Worm (Caenorhabditis elegans) whole organism, L2 larva: ENCODE measurements around the gene W07A12.4.

Experiments
- C34F6.9 ChIP-seq: fragments of 150-350 bp; optimal IDR thresholded peaks from 2 replicates; lab custom pipeline; 2014; ENCODE audit warnings: missing biosample characterization, missing genetic modification characterization
- Y55F3AM.14 ChIP-seq: fragments of 200-800 bp; sonication (Bioruptor generic); optimal IDR thresholded peaks from 2 replicates; lab custom pipeline; 2018; ENCODE audit warnings: mild to moderate bottlenecking, missing genetic modification characterization, missing compliant biosample characterization
- ZK546.5 ChIP-seq: sonication (generic microtip); optimal IDR thresholded peaks from 2 replicates; lab custom pipeline; 2017; ENCODE audit warnings: missing biosample characterization, missing genetic modification characterization
- alr-1 ChIP-seq: fragments of 150-350 bp; optimal IDR thresholded peaks from 2 replicates; lab custom pipeline; 2014; ENCODE audit warnings: missing biosample characterization, missing genetic modification characterization
- aly-2 ChIP-seq: fragments of 150-350 bp; optimal IDR thresholded peaks from 2 replicates; lab custom pipeline; 2014; ENCODE audit warnings: missing biosample characterization, missing genetic modification characterization
- blmp-1 ChIP-seq: sonication (generic microtip); optimal IDR thresholded peaks from 2 replicates; lab custom pipeline; 2017; ENCODE audit warnings: missing genetic modification characterization, mild to moderate bottlenecking, missing compliant biosample characterization, antibody characterized with exemption, moderate library complexity; ENCODE audit not compliant: insufficient read depth
- ceh-16 ChIP-seq: fragments of 150-350 bp; optimal IDR thresholded peaks from 2 replicates; lab custom pipeline; 2014; ENCODE audit warnings: missing biosample characterization, missing genetic modification characterization
- ceh-82 ChIP-seq: fragments of 150-350 bp; optimal IDR thresholded peaks from 2 replicates; lab custom pipeline; 2014; ENCODE audit warnings: missing biosample characterization, missing genetic modification characterization
- crh-2 ChIP-seq: sonication (generic microtip); optimal IDR thresholded peaks from 2 replicates; lab custom pipeline; 2017; ENCODE audit warnings: missing biosample characterization, missing genetic modification characterization
- egl-27 ChIP-seq: sonication (generic microtip); optimal IDR thresholded peaks from 3 replicates; lab custom pipeline; 2017; ENCODE audit warnings: missing biosample characterization, missing genetic modification reagents, missing genetic modification characterization
- elt-1 ChIP-seq: fragments of 150-350 bp; optimal IDR thresholded peaks from 2 replicates; lab custom pipeline; 2014; ENCODE audit warnings: missing biosample characterization, missing genetic modification characterization
- elt-3 ChIP-seq: sonication (generic microtip); optimal IDR thresholded peaks from 2 replicates; lab custom pipeline; 2017; ENCODE audit warnings: missing biosample characterization, missing genetic modification characterization
- fos-1 ChIP-seq: fragments of 150-350 bp; optimal IDR thresholded peaks from 2 replicates; lab custom pipeline; 2014; ENCODE audit warnings: missing biosample characterization, missing genetic modification characterization
- gmeb-1 ChIP-seq: fragments of 150-350 bp; optimal IDR thresholded peaks from 2 replicates; lab custom pipeline; 2014; ENCODE audit warnings: missing biosample characterization, missing genetic modification characterization
- lin-11 ChIP-seq: fragments of 150-350 bp; sonication (generic microtip); optimal IDR thresholded peaks from 2 replicates; lab custom pipeline; 2014; ENCODE audit warnings: missing biosample characterization, missing genetic modification characterization, inconsistent platforms, mixed read lengths
- lin-13 ChIP-seq: fragments of 150-350 bp; optimal IDR thresholded peaks from 2 replicates; lab custom pipeline; 2014; ENCODE audit warnings: missing biosample characterization, missing genetic modification reagents, missing genetic modification characterization
- lin-39 ChIP-seq: fragments of 150-350 bp; optimal IDR thresholded peaks from 2 replicates; lab custom pipeline; 2014; ENCODE audit warnings: missing biosample characterization, missing genetic modification reagents, missing genetic modification characterization
- lsy-2 ChIP-seq, 2 experiments: fragments of 150-350 bp in 1 of 2; sonication (generic microtip) in 1 of 2; optimal IDR thresholded peaks; 2 replicates each; lab custom pipeline; 2014 to 2017; ENCODE audit warnings: missing biosample characterization in 2 of 2, missing genetic modification characterization in 2 of 2
- mbf-1 ChIP-seq: sonication (generic microtip); optimal IDR thresholded peaks from 2 replicates; lab custom pipeline; 2017; ENCODE audit warnings: missing biosample characterization, missing genetic modification characterization
- mdl-1 ChIP-seq, 2 experiments: fragments of 150-350 bp in 1 of 2; sonication (generic microtip) in 1 of 2; optimal IDR thresholded peaks; 2 replicates each; lab custom pipeline; 2017; ENCODE audit warnings: missing biosample characterization in 2 of 2, missing genetic modification characterization in 2 of 2
- nhr-10 ChIP-seq: sonication (generic microtip); optimal IDR thresholded peaks from 2 replicates; lab custom pipeline; 2017; ENCODE audit warnings: missing biosample characterization, missing genetic modification characterization
- nhr-12 ChIP-seq: fragments of 150-350 bp; optimal IDR thresholded peaks from 2 replicates; lab custom pipeline; 2014; ENCODE audit warnings: missing biosample characterization, missing genetic modification characterization
- nhr-129 ChIP-seq: fragments of 150-350 bp; optimal IDR thresholded peaks from 2 replicates; lab custom pipeline; 2014; ENCODE audit warnings: missing biosample characterization, missing genetic modification characterization
- nhr-21 ChIP-seq: fragments of 150-350 bp; optimal IDR thresholded peaks from 2 replicates; lab custom pipeline; 2014; ENCODE audit warnings: missing biosample characterization, missing genetic modification characterization
- nhr-23 ChIP-seq: fragments of 150-350 bp; optimal IDR thresholded peaks from 2 replicates; lab custom pipeline; 2014; ENCODE audit warnings: missing biosample characterization, missing genetic modification reagents, missing genetic modification characterization
- nhr-6 ChIP-seq: fragments of 150-350 bp; optimal IDR thresholded peaks from 2 replicates; lab custom pipeline; 2014; ENCODE audit warnings: missing biosample characterization, missing genetic modification characterization
- nhr-77 ChIP-seq: fragments of 150-350 bp; optimal IDR thresholded peaks from 2 replicates; lab custom pipeline; 2014; ENCODE audit warnings: missing biosample characterization, missing genetic modification characterization
- peb-1 ChIP-seq: fragments of 150-350 bp; optimal IDR thresholded peaks from 2 replicates; lab custom pipeline; 2014; ENCODE audit warnings: missing biosample characterization, missing genetic modification characterization
- sem-4 ChIP-seq: fragments of 150-350 bp; optimal IDR thresholded peaks from 2 replicates; lab custom pipeline; 2014; ENCODE audit warnings: missing biosample characterization, missing genetic modification reagents, missing genetic modification characterization
- skn-1 ChIP-seq: sonication (generic microtip); optimal IDR thresholded peaks from 2 replicates; lab custom pipeline; 2017; ENCODE audit warnings: missing biosample characterization, missing genetic modification characterization
- sma-3 ChIP-seq: sonication (generic microtip); optimal IDR thresholded peaks from 2 replicates; lab custom pipeline; 2016; ENCODE audit warnings: missing genetic modification reagents, missing genetic modification characterization, missing compliant biosample characterization
- sma-9 ChIP-seq, 2 experiments: fragments of 150-350 bp in 1 of 2; sonication (generic microtip) in 1 of 2; optimal IDR thresholded peaks; 2 replicates each; lab custom pipeline; 2014 to 2016; ENCODE audit warnings: missing genetic modification characterization in 2 of 2, mild to moderate bottlenecking in 1 of 2, missing biosample characterization in 1 of 2, missing compliant biosample characterization in 1 of 2, missing genetic modification reagents in 1 of 2, moderate library complexity in 1 of 2
- snpc-4 ChIP-seq: fragments of 150-350 bp; optimal IDR thresholded peaks from 2 replicates; lab custom pipeline; 2014; ENCODE audit warnings: missing biosample characterization, missing genetic modification characterization
- unc-39 ChIP-seq: fragments of 150-350 bp; optimal IDR thresholded peaks from 2 replicates; lab custom pipeline; 2014; ENCODE audit warnings: missing biosample characterization, missing genetic modification characterization
- unc-62 ChIP-seq: fragments of 150-350 bp; optimal IDR thresholded peaks from 2 replicates; lab custom pipeline; 2014; ENCODE audit warnings: missing biosample characterization, missing genetic modification reagents, missing genetic modification characterization
- zag-1 ChIP-seq: fragments of 150-350 bp; optimal IDR thresholded peaks from 2 replicates; lab custom pipeline; 2014; ENCODE audit warnings: missing biosample characterization, missing genetic modification characterization
- ztf-1 ChIP-seq: fragments of 200-800 bp; sonication (Bioruptor generic); conservative IDR thresholded peaks from 2 replicates; pipeline ENCODE4 v1.3.6; 2022; ENCODE audit warnings: missing genetic modification characterization, missing compliant biosample characterization
- ztf-11 ChIP-seq: sonication (generic microtip); optimal IDR thresholded peaks from 2 replicates; lab custom pipeline; 2017; ENCODE audit warnings: missing biosample characterization, missing genetic modification characterization
- ztf-4 ChIP-seq: fragments of 150-350 bp; optimal IDR thresholded peaks from 2 replicates; lab custom pipeline; 2014; ENCODE audit warnings: missing biosample characterization, missing genetic modification characterization

The W07A12.4 gene

DNA sequence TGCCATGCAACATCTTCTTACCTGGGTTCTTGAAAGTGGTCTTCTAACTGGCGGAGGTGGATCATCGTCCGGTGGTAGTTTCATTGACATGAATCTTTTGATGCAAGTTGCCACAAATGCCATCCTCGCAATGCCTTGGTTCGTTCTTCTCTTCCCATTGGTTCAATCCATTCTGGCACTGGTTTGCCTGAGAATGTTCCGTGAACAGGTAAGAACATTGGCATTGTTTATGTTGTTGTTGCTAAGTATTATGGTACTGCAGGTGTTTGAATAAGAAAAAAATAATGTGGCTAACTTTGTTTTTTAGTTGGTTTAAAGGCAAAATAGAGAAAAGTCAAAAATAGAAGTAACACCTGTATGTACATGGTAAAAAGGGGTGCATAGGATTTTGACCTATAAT is 2.3 kb upstream of the W07A12.4 start:
- TF ChIP-seq lin-39 (tag; lab: Kevin White, UChicago), result no peak
- no peak for TF ChIP-seq nhr-23
- no peak for TF ChIP-seq Y55F3AM.14
- TF ChIP-seq gmeb-1 (tag; lab: Kevin White, UChicago), result no peak
- TF ChIP-seq ztf-11 (tag; lab: Kevin White, UChicago), result no peak
- no peak for TF ChIP-seq lin-13 (GFP tag; lab: Kevin White, UChicago)
- TF ChIP-seq egl-27 (tag; lab: Kevin White, UChicago), result no peak
- no peak for TF ChIP-seq crh-2 (tag; lab: Kevin White, UChicago)
- TF ChIP-seq skn-1 (tag; lab: Kevin White, UChicago), result no peak
- no peak for TF ChIP-seq sem-4
- TF ChIP-seq peb-1, result no peak
- no peak for TF ChIP-seq unc-62 (GFP tag; lab: Kevin White, UChicago)
- TF ChIP-seq aly-2 (tag; lab: Kevin White, UChicago), result no peak
- no peak for TF ChIP-seq mdl-1 (tag; optimal IDR thresholded peaks at IDR 0.05; lab: Kevin White, UChicago)

DNA sequence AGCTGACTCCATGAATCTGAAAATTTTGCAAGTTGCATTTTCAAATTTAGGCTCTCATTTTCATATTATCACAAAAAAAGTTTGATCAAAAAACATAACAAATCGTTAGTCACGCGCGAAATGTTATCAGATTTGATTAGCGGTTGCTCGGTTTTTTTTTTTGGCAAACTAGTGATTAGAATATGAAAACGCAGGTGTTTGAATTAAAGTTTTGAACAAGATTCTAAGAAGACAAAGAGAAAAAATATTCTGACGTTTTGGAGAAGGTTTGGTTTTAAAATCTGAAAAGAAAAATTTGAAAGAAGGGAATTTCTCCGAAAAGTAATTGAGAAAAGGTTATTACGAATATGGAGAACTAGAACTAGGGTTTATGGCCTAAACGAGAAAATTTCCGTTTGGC is 1.7 kb upstream of the W07A12.4 start:
- TF ChIP-seq sem-4, result no peak
- no peak for TF ChIP-seq peb-1
- no peak for TF ChIP-seq lin-11 (tag; lab: Kevin White, UChicago)
- no peak for TF ChIP-seq sma-3
- no peak for TF ChIP-seq mdl-1 (tag; optimal IDR thresholded peaks at IDR 0.05; lab: Kevin White, UChicago)
- TF ChIP-seq nhr-77, result no peak
- TF ChIP-seq nhr-21, result no peak
- no peak for TF ChIP-seq ceh-82 (tag; lab: Kevin White, UChicago)
- no peak for TF ChIP-seq ztf-1 (GFP tag; lab: Robert Waterston, UW)
- no peak for TF ChIP-seq C34F6.9 (tag; lab: Kevin White, UChicago)
- TF ChIP-seq nhr-23, result no peak
- TF ChIP-seq elt-3 (tag; lab: Kevin White, UChicago), result no peak
- TF ChIP-seq blmp-1 (tag; lab: Kevin White, UChicago), result no peak
- no peak for TF ChIP-seq alr-1 (tag; lab: Kevin White, UChicago)
- TF ChIP-seq nhr-10, result no peak
- TF ChIP-seq ceh-16 (tag; lab: Kevin White, UChicago), result no peak

DNA sequence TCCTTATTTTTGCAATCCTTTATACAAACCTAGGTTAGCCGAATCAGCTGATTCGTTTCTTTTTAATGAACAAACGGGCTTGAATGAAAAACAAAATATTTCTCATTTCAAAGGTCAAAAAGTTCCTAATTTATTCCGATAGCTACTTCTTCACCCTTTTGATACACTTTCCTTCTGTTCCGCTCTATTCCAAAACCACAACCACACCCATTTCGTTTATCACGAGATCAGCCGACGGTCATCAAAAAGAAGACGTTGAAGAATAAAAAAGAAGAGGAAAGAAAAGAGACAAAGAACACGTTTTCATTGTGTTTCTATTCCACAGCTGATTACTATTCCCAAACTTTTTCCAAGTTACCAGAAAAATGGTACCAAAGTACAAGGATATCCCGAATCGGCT is 2.0 kb downstream of the W07A12.4 start:
- TF ChIP-seq ztf-4 (no peak), nhr-21 (no peak), elt-3 (tag; lab: Kevin White, UChicago) (no peak), gmeb-1 (tag; lab: Kevin White, UChicago) (no peak), fos-1 (tag; lab: Kevin White, UChicago) (no peak), unc-39 (tag; lab: Kevin White, UChicago) (no peak)

DNA sequence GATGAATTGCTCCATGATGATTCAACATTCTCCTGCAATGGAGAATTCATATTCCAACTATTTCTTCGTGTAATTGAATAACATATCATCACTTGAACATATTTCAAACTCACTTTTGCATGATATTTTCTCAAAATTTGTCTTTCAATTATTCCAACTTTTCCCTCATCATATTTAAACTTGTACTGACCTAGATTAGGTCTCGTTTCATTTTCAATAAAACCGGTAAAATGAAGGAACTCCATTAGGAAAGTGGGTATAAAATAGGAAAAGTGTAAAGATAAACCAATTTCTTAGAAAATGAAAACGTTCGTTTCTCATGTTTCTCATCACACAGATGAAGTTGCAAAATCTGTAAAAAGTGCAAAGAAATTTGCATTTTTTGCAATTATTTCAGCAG is 6.2 kb downstream of the W07A12.4 start, which contains the start of gene col-78:
Gene col-78 (plus strand): TSS at position 301 of the 400 bp plus-strand sequence.
- no peak for TF ChIP-seq nhr-12 (tag; lab: Kevin White, UChicago)
- no peak for TF ChIP-seq elt-1 (tag; lab: Kevin White, UChicago)
- TF ChIP-seq nhr-6 (tag; lab: Kevin White, UChicago), result no peak
- no peak for TF ChIP-seq lsy-2 (tag; optimal IDR thresholded peaks at IDR 0.05; lab: Kevin White, UChicago)
- no peak for TF ChIP-seq zag-1 (tag; lab: Kevin White, UChicago)
- no peak for TF ChIP-seq nhr-129 (tag; lab: Kevin White, UChicago)

DNA sequence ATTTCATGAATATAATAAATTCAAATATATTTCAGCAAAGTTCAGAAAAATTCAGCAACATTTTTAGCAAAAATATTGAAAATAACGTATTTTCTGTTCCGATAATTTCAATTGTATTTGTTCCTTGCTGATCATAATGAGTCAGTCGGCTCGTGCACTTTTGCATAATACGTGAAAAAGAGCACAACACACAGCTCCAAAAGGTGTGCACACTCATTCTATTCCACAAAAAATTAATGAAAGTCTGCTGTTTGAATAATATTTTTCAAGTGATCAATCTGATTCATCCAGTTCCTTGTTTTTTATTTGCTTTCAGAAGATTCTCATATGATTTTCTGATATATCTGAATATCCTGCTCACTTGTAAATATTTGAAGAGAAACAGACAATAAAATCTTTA is 8.3 kb downstream of the W07A12.4 start:
- TF ChIP-seq nhr-77 (no peak), snpc-4 (tag; lab: Kevin White, UChicago) (no peak), fos-1 (tag; lab: Kevin White, UChicago) (no peak), sma-9 (GFP tag; optimal IDR thresholded peaks at IDR 0.05; lab: Kevin White, UChicago) (no peak), sma-9 (tag; optimal IDR thresholded peaks at IDR 0.05; lab: Kevin White, UChicago) (no peak), C34F6.9 (tag; lab: Kevin White, UChicago) (no peak), gmeb-1 (tag; lab: Kevin White, UChicago) (no peak), lsy-2 (tag; optimal IDR thresholded peaks at IDR 0.05; lab: Kevin White, UChicago) (no peak), nhr-10 (no peak), elt-3 (tag; lab: Kevin White, UChicago) (no peak), sma-3 (no peak), lin-39 (tag; lab: Kevin White, UChicago) (no peak), nhr-21 (no peak), mbf-1 (tag; lab: Kevin White, UChicago) (no peak), ZK546.5 (tag; lab: Kevin White, UChicago) (no peak)
